Worm (Caenorhabditis elegans): ENCODE measurements around the gene K08F8.15.

DNA sequence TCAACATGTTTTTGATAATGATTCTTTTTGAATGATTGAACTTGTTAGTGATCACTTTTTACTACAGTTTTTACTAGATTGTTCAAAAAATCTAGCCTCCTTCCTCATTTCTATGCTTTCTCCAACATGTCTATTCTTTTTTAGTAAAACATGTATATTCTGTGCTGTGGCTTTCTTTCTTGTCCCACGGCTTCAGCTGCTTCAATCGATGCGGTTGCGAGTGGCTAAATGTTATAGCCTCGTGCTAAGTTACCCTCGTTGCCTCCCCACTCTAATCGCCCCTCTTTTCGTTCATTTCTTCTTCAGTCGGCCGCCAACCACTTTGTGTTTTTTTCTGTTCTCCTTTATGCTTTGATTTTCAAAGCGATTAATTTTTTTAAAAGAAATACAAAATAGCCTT is 19.3 kb downstream of the K08F8.15 start:
- TF ChIP-seq ama-1 (optimal IDR thresholded peaks at IDR 0.05) (no peak), tbx-2 (tag; optimal IDR thresholded peaks at IDR 0.05) (no peak), hlh-15 (tag; optimal IDR thresholded peaks at IDR 0.05) (no peak)
